Fruit fly (Drosophila melanogaster): ENCODE data around the gene CtIP.

The CtIP gene

DNA sequence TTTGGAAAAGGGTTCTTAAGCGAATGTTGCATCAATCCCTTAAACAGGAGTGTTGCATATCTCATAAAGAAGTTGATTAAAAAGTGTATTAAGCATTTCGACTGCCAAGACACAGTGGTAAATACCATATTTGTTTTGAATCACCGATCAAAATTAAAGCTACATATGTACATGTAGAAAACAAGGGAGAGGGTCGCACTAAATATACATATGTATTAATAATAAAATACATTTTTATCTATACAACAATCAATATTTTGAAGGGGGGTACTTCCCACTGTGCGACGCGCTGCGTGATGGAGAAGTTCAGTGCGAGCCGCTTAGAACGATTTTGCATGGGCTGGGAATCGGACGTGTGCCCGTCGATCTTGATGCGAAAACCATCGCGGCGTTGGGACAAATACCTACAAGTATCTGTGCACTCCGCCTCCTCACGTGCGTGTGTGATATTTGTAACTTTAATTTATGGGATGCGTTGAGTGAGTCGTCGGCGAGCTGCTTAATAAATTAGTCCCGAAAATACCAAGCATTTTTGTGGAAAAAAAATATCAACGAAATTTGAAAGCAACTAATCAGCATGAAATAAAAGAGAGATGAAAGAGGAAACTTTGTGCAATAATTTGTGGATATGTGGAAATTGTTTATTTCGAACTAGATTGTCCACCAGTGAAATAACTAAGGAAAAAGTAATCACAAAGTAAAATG lies 8.9 kb downstream of the CtIP start (continued):
- TF ChIP-seq fkh (GFP tag; optimal IDR thresholded peaks at IDR 0.05): peak; percentile 23
- peak; percentile 94 for TF ChIP-seq OdsH (GFP tag; optimal IDR thresholded peaks at IDR 0.05)
- peak; percentile 80 for TF ChIP-seq dac (GFP tag; optimal IDR thresholded peaks at IDR 0.05)
- peak; percentile 93 for TF ChIP-seq esn (GFP tag; optimal IDR thresholded peaks at IDR 0.05)
- peak; percentile 88 for TF ChIP-seq Smox (GFP tag; optimal IDR thresholded peaks at IDR 0.05)
- peak; percentile 76 for TF ChIP-seq CG6808 (GFP tag; optimal IDR thresholded peaks at IDR 0.05)
- peak; percentile 89 for TF ChIP-seq CG6792 (GFP tag; optimal IDR thresholded peaks at IDR 0.05)
- peak; percentile 85 for TF ChIP-seq Eip75B (GFP tag; optimal IDR thresholded peaks at IDR 0.05)
- TF ChIP-seq CG11762 (GFP tag; optimal IDR thresholded peaks at IDR 0.05; ENCODE audit: insufficient read depth): peak; percentile 84
- TF ChIP-seq dsx (GFP tag; optimal IDR thresholded peaks at IDR 0.05; ENCODE audit: poor library complexity, severe bottlenecking): peak; percentile 77
- peak; percentile 71 for TF ChIP-seq fd85E (GFP tag; optimal IDR thresholded peaks at IDR 0.05)
- TF ChIP-seq CG3032 (tag; optimal IDR thresholded peaks at IDR 0.05): peak; percentile 73
- TF ChIP-seq CG11902 (GFP tag; optimal IDR thresholded peaks at IDR 0.05): peak; percentile 80
- TF ChIP-seq CG8319 (GFP tag; optimal IDR thresholded peaks at IDR 0.05): peak; percentile 89
- TF ChIP-seq Sox15 (GFP tag; optimal IDR thresholded peaks at IDR 0.05): peak; percentile 83
- TF ChIP-seq CG16779 (tag; optimal IDR thresholded peaks at IDR 0.05): peak; percentile 80
- peak; percentile 71 for TF ChIP-seq Ets21C (GFP tag; optimal IDR thresholded peaks at IDR 0.05)
- TF ChIP-seq CG32006 (GFP tag; optimal IDR thresholded peaks at IDR 0.05): peak; percentile 91
- TF ChIP-seq CG15336 (GFP tag; IDR thresholded peaks at IDR 0.05): peak; percentile 89
- peak; percentile 75 for TF ChIP-seq CG31627 (GFP tag; optimal IDR thresholded peaks at IDR 0.05)
- TF ChIP-seq vri (GFP tag; optimal IDR thresholded peaks at IDR 0.05): peak; percentile 82
- peak; percentile 86 for TF ChIP-seq Sox14 (GFP tag; optimal IDR thresholded peaks at IDR 0.05)
- TF ChIP-seq topi (GFP tag; optimal IDR thresholded peaks at IDR 0.05): peak; percentile 91
- peak; percentile 82 for TF ChIP-seq CG6854 (GFP tag; optimal IDR thresholded peaks at IDR 0.05)
- peak; percentile 75 for TF ChIP-seq Eip93F (GFP tag; optimal IDR thresholded peaks at IDR 0.05)
- TF ChIP-seq achi (GFP tag; optimal IDR thresholded peaks at IDR 0.05): peak; percentile 92
- peak; percentile 82 for TF ChIP-seq Ets96B (tag; optimal IDR thresholded peaks at IDR 0.05)

DNA sequence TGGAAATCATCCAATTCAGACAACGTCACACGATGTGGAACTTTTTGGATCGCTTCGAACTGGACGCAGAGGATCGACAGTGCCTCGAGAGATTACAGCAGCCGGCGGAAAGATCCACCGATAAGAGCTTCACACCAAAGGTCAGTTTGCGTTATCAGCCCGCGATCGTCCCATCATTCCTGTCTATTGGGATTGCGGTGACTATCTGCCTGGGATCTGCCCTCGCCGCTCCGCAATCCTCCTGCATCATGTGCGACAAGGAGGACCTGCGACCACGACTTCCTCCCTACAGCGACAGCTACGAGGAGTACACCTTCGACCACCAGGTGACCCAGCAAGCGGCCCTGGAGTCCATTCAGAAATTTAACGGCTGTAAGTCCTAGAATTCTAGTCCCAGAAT lies 10.0 kb downstream of the CtIP start:
- TF ChIP-seq CG16779 (tag; optimal IDR thresholded peaks at IDR 0.05) (no peak), Met (GFP tag; optimal IDR thresholded peaks at IDR 0.05) (no peak), CG3919 (GFP tag; optimal IDR thresholded peaks at IDR 0.05) (no peak), Blimp-1 (GFP tag; optimal IDR thresholded peaks at IDR 0.05) (no peak), CG15336 (GFP tag; IDR thresholded peaks at IDR 0.05) (no peak), esn (GFP tag; optimal IDR thresholded peaks at IDR 0.05) (no peak), svp (GFP tag) (peak; percentile 96), CG6163 (GFP tag; IDR thresholded peaks at IDR 0.05) (0 out of 3 replicates have a peak, but pooled peaks have one; percentile 22), Smox (GFP tag; optimal IDR thresholded peaks at IDR 0.05) (no peak)

DNA sequence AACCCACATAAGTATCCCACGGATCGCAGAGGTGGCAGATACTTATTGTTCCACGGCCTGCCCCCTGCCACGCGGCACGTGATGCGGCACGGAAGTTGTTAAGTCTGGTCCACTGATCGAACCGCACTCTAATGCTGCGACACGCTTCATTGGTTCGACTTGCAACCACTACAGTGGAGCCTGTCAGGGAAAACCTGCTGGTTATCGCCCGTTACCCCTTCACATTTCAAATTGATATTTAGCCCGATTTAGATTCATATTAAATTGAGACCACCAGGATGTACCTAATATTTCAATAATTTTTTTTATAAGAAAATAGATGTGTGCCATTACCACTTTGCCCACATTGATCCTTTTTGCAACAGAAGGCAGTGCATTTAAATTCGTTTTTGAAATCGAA lies 11.3 kb downstream of the CtIP start:
- TF ChIP-seq CG31627 (GFP tag; optimal IDR thresholded peaks at IDR 0.05): no peak
- TF ChIP-seq CG6792 (GFP tag; optimal IDR thresholded peaks at IDR 0.05): no peak
- TF ChIP-seq Hr4 (GFP tag; optimal IDR thresholded peaks at IDR 0.05): peak; percentile 52
- TF ChIP-seq dsx (GFP tag; optimal IDR thresholded peaks at IDR 0.05; ENCODE audit: poor library complexity, severe bottlenecking): no peak
- TF ChIP-seq Eip75B (GFP tag; optimal IDR thresholded peaks at IDR 0.05): peak; percentile 31
- TF ChIP-seq fd85E (GFP tag; optimal IDR thresholded peaks at IDR 0.05): no peak
- TF ChIP-seq Sox14 (GFP tag; optimal IDR thresholded peaks at IDR 0.05): peak; percentile 2
- peak; percentile 1 for TF ChIP-seq OdsH (GFP tag; optimal IDR thresholded peaks at IDR 0.05)
- TF ChIP-seq CG6276 (GFP tag; optimal IDR thresholded peaks at IDR 0.05): peak; percentile 28
- peak; percentile 31 for TF ChIP-seq lz (GFP tag; optimal IDR thresholded peaks at IDR 0.05)
- TF ChIP-seq Hr39 (GFP tag; optimal IDR thresholded peaks at IDR 0.05): peak; percentile 18
- peak; percentile 48 for TF ChIP-seq svp (GFP tag)
- TF ChIP-seq Eip78C (GFP tag): peak; percentile 13
- peak; percentile 4 for TF ChIP-seq esn (GFP tag; optimal IDR thresholded peaks at IDR 0.05)
- TF ChIP-seq CG15336 (GFP tag; IDR thresholded peaks at IDR 0.05): peak; percentile 45
- peak; percentile 46; the same call in 2 of the 3 replicates for TF ChIP-seq eg (GFP tag; IDR thresholded peaks at IDR 0.05)
- peak; percentile 56 for TF ChIP-seq CG32006 (GFP tag; optimal IDR thresholded peaks at IDR 0.05)
- TF ChIP-seq Sox102F (GFP tag; optimal IDR thresholded peaks at IDR 0.05): peak; percentile 2
- TF ChIP-seq CG6163 (GFP tag; IDR thresholded peaks at IDR 0.05): peak; percentile 56; the same call in 2 of the 3 replicates
- peak; percentile 18 for TF ChIP-seq acj6 (GFP tag; optimal IDR thresholded peaks at IDR 0.05)
- TF ChIP-seq CG3919 (GFP tag; optimal IDR thresholded peaks at IDR 0.05): peak; percentile 3
- TF ChIP-seq Met (GFP tag; optimal IDR thresholded peaks at IDR 0.05): peak; percentile 16
- TF ChIP-seq Hr38 (GFP tag; optimal IDR thresholded peaks at IDR 0.05): no peak
- peak; percentile 16 for TF ChIP-seq net (GFP tag; optimal IDR thresholded peaks at IDR 0.05)
- TF ChIP-seq CG8119 (GFP tag; IDR thresholded peaks at IDR 0.05): peak; percentile 54; the same call in 1 of the 3 replicates
- peak; percentile 52 for TF ChIP-seq pdm3 (GFP tag; optimal IDR thresholded peaks at IDR 0.05)
- TF ChIP-seq CG4318 (GFP tag; optimal IDR thresholded peaks at IDR 0.05): no peak
